Fruit fly (Drosophila melanogaster) whole organism, embryonic: ENCODE data around the gene Pat1.

Experiments
- Adf1 ChIP-seq: fragments of 200-800 bp; sonication (Bioruptor generic); IDR thresholded peaks from 2 replicates; pipeline ENCODE4 v1.3.6; 2022; ENCODE audit warnings: missing biosample characterization, missing genetic modification characterization
- B-H2 ChIP-seq: fragments of 200-800 bp; sonication (Bioruptor generic); optimal IDR thresholded peaks from 2 replicates; lab custom pipeline; 2018; ENCODE audit warnings: missing biosample characterization, mild to moderate bottlenecking, missing genetic modification characterization
- Bdp1 ChIP-seq: fragments of 200-800 bp; sonication (Bioruptor generic); optimal IDR thresholded peaks from 3 replicates; lab custom pipeline; 2016; ENCODE audit warnings: missing biosample characterization, missing genetic modification characterization
- CG10462 ChIP-seq: fragments of 200-800 bp; sonication (Bioruptor generic); optimal IDR thresholded peaks from 2 replicates; lab custom pipeline; 2016; ENCODE audit warnings: missing biosample characterization, missing genetic modification characterization
- CG11398 ChIP-seq: fragments of 200-800 bp; sonication (Bioruptor generic); optimal IDR thresholded peaks from 2 replicates; lab custom pipeline; 2016; ENCODE audit warnings: missing biosample characterization, missing genetic modification characterization
- CG11504 ChIP-seq: fragments of 200-800 bp; sonication (Bioruptor generic); optimal IDR thresholded peaks from 3 replicates; lab custom pipeline; 2019; ENCODE audit warnings: missing biosample characterization, mild to moderate bottlenecking, missing genetic modification characterization, moderate library complexity
- CG11696 ChIP-seq: fragments of 200-800 bp; sonication (Bioruptor generic); IDR thresholded peaks from 2 replicates; pipeline ENCODE4 v1.3.6; 2022; ENCODE audit warnings: missing biosample characterization, missing genetic modification characterization
- CG1233 ChIP-seq: fragments of 200-800 bp; sonication (Bioruptor generic); optimal IDR thresholded peaks from 4 replicates; lab custom pipeline; 2018; ENCODE audit warnings: missing biosample characterization, mild to moderate bottlenecking, missing genetic modification characterization
- CG15479 ChIP-seq: fragments of 200-800 bp; sonication (Bioruptor generic); optimal IDR thresholded peaks from 3 replicates; lab custom pipeline; 2019; ENCODE audit warnings: missing biosample characterization, mild to moderate bottlenecking, missing genetic modification characterization, moderate library complexity
- CG15696 ChIP-seq: fragments of 200-800 bp; sonication (Bioruptor generic); optimal IDR thresholded peaks from 2 replicates; lab custom pipeline; 2019; ENCODE audit warnings: missing biosample characterization, mild to moderate bottlenecking, missing genetic modification characterization, moderate library complexity
- CG2712 ChIP-seq: fragments of 200-800 bp; optimal IDR thresholded peaks from 3 replicates; lab custom pipeline; 2019; ENCODE audit warnings: missing biosample characterization, mild to moderate bottlenecking, missing genetic modification characterization, moderate library complexity
- CG32767 ChIP-seq: fragments of 200-800 bp; sonication (Bioruptor generic); IDR thresholded peaks from 2 replicates; pipeline ENCODE4 v1.3.6; 2022; ENCODE audit warnings: missing biosample characterization, missing genetic modification characterization
- CG3407 ChIP-seq: fragments of 200-800 bp; sonication (Bioruptor generic); optimal IDR thresholded peaks from 2 replicates; lab custom pipeline; 2018; ENCODE audit warnings: missing biosample characterization, mild to moderate bottlenecking, missing genetic modification characterization
- CG42726 ChIP-seq: fragments of 200-800 bp; sonication (Bioruptor generic); IDR thresholded peaks from 2 replicates; pipeline ENCODE4 v1.3.6; 2022; ENCODE audit warnings: missing biosample characterization, missing genetic modification characterization; ENCODE audit not compliant: partially characterized antibody
- CG6791 ChIP-seq: fragments of 200-800 bp; sonication (Bioruptor generic); IDR thresholded peaks from 3 replicates; pipeline ENCODE4 v1.3.6; 2022; ENCODE audit warnings: missing biosample characterization, missing genetic modification characterization; ENCODE audit not compliant: partially characterized antibody
- CG7556 ChIP-seq: fragments of 200-800 bp; sonication (Bioruptor generic); optimal IDR thresholded peaks from 2 replicates; lab custom pipeline; 2017; ENCODE audit warnings: missing biosample characterization, mild to moderate bottlenecking, missing genetic modification characterization
- CG8388 ChIP-seq: fragments of 200-800 bp; sonication (Bioruptor generic); optimal IDR thresholded peaks from 2 replicates; lab custom pipeline; 2019; ENCODE audit warnings: missing biosample characterization, mild to moderate bottlenecking, missing genetic modification characterization, moderate library complexity
- CG8924 ChIP-seq: fragments of 200-800 bp; optimal IDR thresholded peaks from 3 replicates; lab custom pipeline; 2019; ENCODE audit warnings: missing biosample characterization, mild to moderate bottlenecking, missing genetic modification characterization, moderate library complexity
- CG9609 ChIP-seq: fragments of 200-800 bp; sonication (Bioruptor generic); optimal IDR thresholded peaks from 3 replicates; lab custom pipeline; 2016; ENCODE audit warnings: missing biosample characterization, missing genetic modification characterization
- Camta ChIP-seq: fragments of 200-800 bp; sonication (Bioruptor generic); optimal IDR thresholded peaks from 2 replicates; lab custom pipeline; 2016; ENCODE audit warnings: missing biosample characterization, missing genetic modification characterization
- CoRest ChIP-seq: fragments of 200-800 bp; sonication (Bioruptor generic); optimal IDR thresholded peaks from 3 replicates; lab custom pipeline; 2018; ENCODE audit warnings: missing biosample characterization, mild to moderate bottlenecking, missing genetic modification characterization, moderate library complexity
- Deaf1 ChIP-seq: fragments of 200-800 bp; optimal IDR thresholded peaks from 3 replicates; lab custom pipeline; 2019; ENCODE audit warnings: missing biosample characterization, mild to moderate bottlenecking, missing genetic modification characterization, moderate library complexity
- Fer1 ChIP-seq: fragments of 200-800 bp; sonication (Bioruptor generic); optimal IDR thresholded peaks from 2 replicates; lab custom pipeline; 2017; ENCODE audit warnings: missing biosample characterization, mild to moderate bottlenecking, missing genetic modification characterization
- Fer2 ChIP-seq: fragments of 200-800 bp; sonication (Bioruptor generic); optimal IDR thresholded peaks from 2 replicates; lab custom pipeline; 2018; ENCODE audit warnings: missing biosample characterization, mild to moderate bottlenecking, missing genetic modification characterization, moderate library complexity
- HLH54F ChIP-seq: fragments of 200-800 bp; sonication (Bioruptor generic); optimal IDR thresholded peaks from 3 replicates; lab custom pipeline; 2016; ENCODE audit warnings: missing biosample characterization, missing genetic modification characterization
- Lhr ChIP-seq: fragments of 200-800 bp; sonication (Bioruptor generic); optimal IDR thresholded peaks from 3 replicates; lab custom pipeline; 2017; ENCODE audit warnings: mild to moderate bottlenecking, missing biosample characterization, missing genetic modification reagents, missing genetic modification characterization
- Lpt ChIP-seq: fragments of >200 bp; optimal IDR thresholded peaks from 2 replicates; lab custom pipeline; 2018; ENCODE audit warnings: missing biosample characterization, missing genetic modification characterization
- Neu2 ChIP-seq: fragments of 200-800 bp; sonication (Bioruptor generic); optimal IDR thresholded peaks from 3 replicates; lab custom pipeline; 2016; ENCODE audit warnings: missing biosample characterization, missing genetic modification characterization, borderline replicate concordance
- Sox102F ChIP-seq: fragments of 200-800 bp; sonication (Bioruptor generic); optimal IDR thresholded peaks from 2 replicates; lab custom pipeline; 2018; ENCODE audit warnings: missing biosample characterization, mild to moderate bottlenecking, missing genetic modification characterization, moderate library complexity
- Spps ChIP-seq: fragments of 200-800 bp; sonication (Bioruptor generic); optimal IDR thresholded peaks from 2 replicates; lab custom pipeline; 2018; ENCODE audit warnings: missing biosample characterization, mild to moderate bottlenecking, missing genetic modification characterization
- Usf ChIP-seq: fragments of 200-800 bp; sonication (Bioruptor generic); optimal IDR thresholded peaks from 2 replicates; lab custom pipeline; 2017; ENCODE audit warnings: missing genotype, missing biosample characterization, missing genetic modification characterization
- ato ChIP-seq: fragments of 200-800 bp; sonication (Bioruptor generic); IDR thresholded peaks from 2 replicates; pipeline ENCODE4 v1.3.6; 2022; ENCODE audit warnings: missing biosample characterization, missing genetic modification characterization; ENCODE audit not compliant: partially characterized antibody
- bbx ChIP-seq: fragments of 200-800 bp; sonication (Bioruptor generic); IDR thresholded peaks from 2 replicates; pipeline ENCODE4 v1.3.6; 2022; ENCODE audit warnings: missing biosample characterization, missing genetic modification characterization; ENCODE audit not compliant: partially characterized antibody
- chm ChIP-seq: fragments of 200-800 bp; sonication (Bioruptor generic); IDR thresholded peaks from 2 replicates; pipeline ENCODE4 v1.3.6; 2022; ENCODE audit warnings: missing biosample characterization, missing genetic modification characterization
- crc ChIP-seq: fragments of 200-800 bp; sonication (Bioruptor generic); optimal IDR thresholded peaks from 2 replicates; lab custom pipeline; 2016; ENCODE audit warnings: missing biosample characterization, missing genetic modification characterization
- eyg ChIP-seq: fragments of 200-800 bp; sonication (Bioruptor generic); optimal IDR thresholded peaks from 3 replicates; lab custom pipeline; 2016; ENCODE audit warnings: missing biosample characterization, missing genetic modification characterization
- fd96Cb ChIP-seq: fragments of 200-800 bp; sonication (Bioruptor generic); optimal IDR thresholded peaks from 2 replicates; lab custom pipeline; 2018; ENCODE audit warnings: missing biosample characterization, mild to moderate bottlenecking, missing genetic modification characterization, moderate library complexity
- ind ChIP-seq: fragments of 200-800 bp; sonication (Bioruptor generic); optimal IDR thresholded peaks from 3 replicates; lab custom pipeline; 2016; ENCODE audit warnings: missing biosample characterization, missing genetic modification characterization
- insv ChIP-seq, 2 experiments: fragments of 200-800 bp; sonication (Bioruptor generic); optimal IDR thresholded peaks; 3 replicates each; lab custom pipeline; 2016 to 2018; ENCODE audit warnings: missing biosample characterization in 2 of 2, missing genetic modification characterization in 2 of 2
- lola ChIP-seq, 3 experiments: fragments of >200 bp in 2 of 3; fragments of 200-800 bp in 1 of 3; sonication (Bioruptor generic) in 1 of 3; optimal IDR thresholded peaks; 2 replicates each; lab custom pipeline; 2017 to 2019; ENCODE audit warnings: missing biosample characterization in 3 of 3, missing genetic modification characterization in 3 of 3, mild to moderate bottlenecking in 1 of 3, moderate library complexity in 1 of 3
- odd ChIP-seq: fragments of 200-800 bp; sonication (Bioruptor generic); optimal IDR thresholded peaks from 2 replicates; lab custom pipeline; 2017; ENCODE audit warnings: missing biosample characterization, mild to moderate bottlenecking, missing genetic modification characterization
- onecut ChIP-seq: fragments of 200-800 bp; sonication (Bioruptor generic); IDR thresholded peaks from 2 replicates; pipeline ENCODE4 v1.3.6; 2022; ENCODE audit warnings: missing biosample characterization, missing genetic modification characterization
- pan ChIP-seq, 4 experiments: fragments of >200 bp in 3 of 4; fragments of 200-800 bp in 1 of 4; sonication (Bioruptor generic) in 1 of 4; optimal IDR thresholded peaks in 3 of 4; IDR thresholded peaks in 1 of 4; 2 replicates each; pipeline versions ENCODE4 v1.3.6 to Lab custom; 2017 to 2022; ENCODE audit warnings: missing biosample characterization in 2 of 4, missing genetic modification characterization in 2 of 4, mixed read lengths in 1 of 4
- phol ChIP-seq: fragments of 200-800 bp; sonication (Bioruptor generic); optimal IDR thresholded peaks from 3 replicates; lab custom pipeline; 2018; ENCODE audit warnings: missing biosample characterization, mild to moderate bottlenecking, missing genetic modification characterization, moderate library complexity
- shn ChIP-seq: fragments of 200-800 bp; sonication (Bioruptor generic); optimal IDR thresholded peaks from 3 replicates; lab custom pipeline; 2016; ENCODE audit warnings: missing biosample characterization, missing genetic modification characterization
- ssp ChIP-seq: fragments of 200-800 bp; sonication (Bioruptor generic); IDR thresholded peaks from 2 replicates; pipeline ENCODE4 v1.3.6; 2022; ENCODE audit warnings: missing biosample characterization, missing genetic modification characterization
- unc-4 ChIP-seq: fragments of 200-800 bp; sonication (Bioruptor generic); IDR thresholded peaks from 2 replicates; pipeline ENCODE4 v1.3.6; 2022; ENCODE audit warnings: missing biosample characterization, missing genetic modification characterization; ENCODE audit not compliant: partially characterized antibody
- vfl ChIP-seq: fragments of 200-800 bp; sonication (Bioruptor generic); optimal IDR thresholded peaks from 2 replicates; lab custom pipeline; 2016; ENCODE audit warnings: missing biosample characterization, missing genetic modification characterization
- wdn ChIP-seq: fragments of 200-800 bp; sonication (Bioruptor generic); IDR thresholded peaks from 2 replicates; pipeline ENCODE4 v1.3.6; 2022; ENCODE audit warnings: missing biosample characterization, missing genetic modification characterization
- z ChIP-seq: fragments of 200-800 bp; sonication (Bioruptor generic); IDR thresholded peaks from 3 replicates; pipeline ENCODE4 v1.3.6; 2022; ENCODE audit warnings: missing biosample characterization, missing genetic modification characterization

Gene Pat1

dm6 chrX:6614266-6614665 is 23.7 kb downstream of the Pat1 start (continued):
- TF ChIP-seq shn (GFP tag; lab: Kevin White, UChicago) (no peak), wdn (GFP tag; lab: Robert Waterston, UW) (no peak), CG6791 (GFP tag; lab: Robert Waterston, UW) (no peak), onecut (GFP tag; lab: Robert Waterston, UW) (no peak), Usf (no peak), ssp (no peak), ind (GFP tag; lab: Kevin White, UChicago) (no peak), odd (peak; percentile 65), insv (GFP tag; optimal IDR thresholded peaks at IDR 0.05; lab: Kevin White, UChicago) (no peak), crc (GFP tag; lab: Kevin White, UChicago) (peak; percentile 5), CG32767 (GFP tag; lab: Robert Waterston, UW) (no peak), vfl (GFP tag; lab: Kevin White, UChicago) (no peak), Fer2 (tag; lab: Kevin White, UChicago) (no peak), Lpt (GFP tag; lab: Kevin White, UChicago) (no peak), Lhr (peak; percentile 15), CG11398 (GFP tag; lab: Kevin White, UChicago) (peak; percentile 14), CG8924 (tag; lab: Kevin White, UChicago) (peak; percentile 16), CG1233 (GFP tag; lab: Kevin White, UChicago) (peak; percentile 34), CG2712 (tag; lab: Kevin White, UChicago) (peak; percentile 33), Sox102F (GFP tag; lab: Kevin White, UChicago) (peak; percentile 10), CG42726 (GFP tag; lab: Robert Waterston, UW) (no peak), lola (GFP tag; optimal IDR thresholded peaks at IDR 0.05; lab: Kevin White, UChicago) (peak in 1 of 3 experiments; percentile 20), fd96Cb (tag; lab: Kevin White, UChicago) (no peak), Bdp1 (GFP tag; lab: Kevin White, UChicago) (no peak), Spps (tag; lab: Kevin White, UChicago) (peak; percentile 20), Adf1 (GFP tag; lab: Robert Waterston, UW) (no peak), Camta (no peak), eyg (GFP tag; lab: Kevin White, UChicago) (no peak), CG7556 (peak; percentile 10), CG9609 (GFP tag; lab: Kevin White, UChicago) (no peak), CG8388 (GFP tag; lab: Kevin White, UChicago) (no peak), Neu2 (GFP tag; lab: Kevin White, UChicago) (no peak), CG11696 (GFP tag; lab: Robert Waterston, UW) (no peak), ato (GFP tag; lab: Robert Waterston, UW) (no peak), CG3407 (GFP tag; lab: Kevin White, UChicago) (peak; percentile 52), HLH54F (no peak), bbx (GFP tag; lab: Robert Waterston, UW) (no peak), CG11504 (peak; percentile 2), B-H2 (GFP tag; lab: Kevin White, UChicago) (peak; percentile 11), pan (optimal IDR thresholded peaks at IDR 0.05; lab: Kevin White, UChicago) (no peak), pan (GFP tag; optimal IDR thresholded peaks at IDR 0.05 in 1 of 2, IDR thresholded peaks at IDR 0.05 in 1 of 2) (no peak), CG15696 (tag; lab: Kevin White, UChicago) (peak; percentile 71), Deaf1 (tag; lab: Kevin White, UChicago) (no peak), z (GFP tag; lab: Robert Waterston, UW) (peak; percentile 65; the same call in 2 of the 3 replicates), unc-4 (no peak), chm (GFP tag; lab: Robert Waterston, UW) (peak; percentile 39; the same call in 1 of the 2 replicates), CG10462 (no peak), CoRest (peak; percentile 7), Fer1 (GFP tag; lab: Kevin White, UChicago) (peak; percentile 50), phol (tag; lab: Kevin White, UChicago) (no peak), CG15479 (GFP tag; lab: Kevin White, UChicago) (no peak)
